Fruit fly (Drosophila melanogaster) Kc167 (cell line): ENCODE data around the gene CG13026.

Experiments
- Myc ChIP-seq: fragments of >200 bp; optimal IDR thresholded peaks from 2 replicates; lab custom pipeline; 2017; ENCODE audit warnings: missing external identifiers
- Sin3A ChIP-seq: fragments of >200 bp; optimal IDR thresholded peaks from 2 replicates; lab custom pipeline; 2018; ENCODE audit warnings: missing external identifiers
- h ChIP-seq: fragments of >200 bp; optimal IDR thresholded peaks from 3 replicates; lab custom pipeline; 2018; ENCODE audit warnings: missing external identifiers
- insv ChIP-seq: fragments of >200 bp; optimal IDR thresholded peaks from 3 replicates; lab custom pipeline; 2018; ENCODE audit warnings: missing external identifiers
- psq ChIP-seq: fragments of >200 bp; optimal IDR thresholded peaks from 2 replicates; lab custom pipeline; 2017; ENCODE audit warnings: missing external identifiers
- ttk ChIP-seq: sonication (Bioruptor generic); optimal IDR thresholded peaks from 2 replicates; lab custom pipeline; 2017; ENCODE audit warnings: missing external identifiers

Gene CG13026

DNA sequence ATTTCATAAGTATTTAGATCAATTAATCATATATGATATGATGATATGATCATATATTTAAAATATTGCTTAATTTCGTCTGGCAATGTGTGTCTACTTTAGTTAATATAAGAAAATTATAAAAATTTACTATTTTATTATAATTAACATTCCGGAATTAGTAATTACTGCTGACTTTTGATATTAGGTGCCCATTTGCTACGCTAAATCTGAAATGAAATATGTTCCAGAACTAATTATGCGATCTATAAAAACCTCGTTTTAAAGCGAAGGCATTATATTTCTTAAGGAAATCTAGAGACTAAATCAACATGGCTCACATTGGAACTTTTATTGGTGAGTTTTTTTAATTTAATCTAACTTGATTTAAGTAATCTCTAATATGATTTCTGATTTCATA lies 29.2 kb upstream of the CG13026 start, which contains the start of gene CG42852:
Gene CG42852, plus strand, starts transcription at position 301 of the 400 bp plus-strand sequence.
- no peak for TF ChIP-seq psq (lab: Kevin White, UChicago)
- no peak for TF ChIP-seq ttk
- TF ChIP-seq h (lab: Kevin White, UChicago): no peak
- TF ChIP-seq Myc (lab: Kevin White, UChicago): no peak
- no peak for TF ChIP-seq Sin3A (lab: Kevin White, UChicago)
- no peak for TF ChIP-seq insv

DNA sequence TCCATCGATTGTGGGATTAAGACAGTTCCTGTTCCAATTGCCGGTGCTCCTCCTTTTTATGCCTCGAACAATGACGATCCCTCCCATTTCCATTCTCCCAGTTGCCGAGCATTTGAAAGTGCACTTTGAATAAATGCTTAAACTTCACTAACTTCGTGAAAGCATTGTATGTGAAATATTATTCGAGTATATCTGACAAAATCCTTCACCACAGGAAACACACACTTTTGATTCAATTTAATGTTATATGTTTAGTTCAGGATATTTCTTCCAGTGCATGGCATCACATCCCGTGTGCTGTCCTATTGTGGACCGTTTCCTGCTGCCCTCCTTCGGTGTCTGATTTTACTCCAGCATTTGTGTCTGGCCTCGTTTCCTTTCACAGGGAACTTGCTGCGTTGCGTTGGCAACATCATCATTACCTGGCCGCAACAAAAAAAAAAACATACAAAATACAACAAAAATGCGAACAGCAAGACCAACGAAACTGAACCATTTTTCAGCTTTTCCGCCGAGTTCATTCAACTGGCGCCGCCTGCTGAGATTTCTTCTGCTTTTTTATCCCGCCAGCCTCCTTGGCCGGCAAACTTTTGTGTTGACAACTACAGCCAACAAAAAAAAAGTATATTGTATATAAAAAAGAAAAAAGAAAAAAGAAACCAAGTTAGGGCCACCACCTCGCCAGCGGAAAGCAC lies 26.6 kb upstream of the CG13026 start:
- TF ChIP-seq ttk (no peak), psq (lab: Kevin White, UChicago) (no peak), insv (no peak), h (lab: Kevin White, UChicago) (no peak), Sin3A (lab: Kevin White, UChicago) (no peak), Myc (lab: Kevin White, UChicago) (no peak)

DNA sequence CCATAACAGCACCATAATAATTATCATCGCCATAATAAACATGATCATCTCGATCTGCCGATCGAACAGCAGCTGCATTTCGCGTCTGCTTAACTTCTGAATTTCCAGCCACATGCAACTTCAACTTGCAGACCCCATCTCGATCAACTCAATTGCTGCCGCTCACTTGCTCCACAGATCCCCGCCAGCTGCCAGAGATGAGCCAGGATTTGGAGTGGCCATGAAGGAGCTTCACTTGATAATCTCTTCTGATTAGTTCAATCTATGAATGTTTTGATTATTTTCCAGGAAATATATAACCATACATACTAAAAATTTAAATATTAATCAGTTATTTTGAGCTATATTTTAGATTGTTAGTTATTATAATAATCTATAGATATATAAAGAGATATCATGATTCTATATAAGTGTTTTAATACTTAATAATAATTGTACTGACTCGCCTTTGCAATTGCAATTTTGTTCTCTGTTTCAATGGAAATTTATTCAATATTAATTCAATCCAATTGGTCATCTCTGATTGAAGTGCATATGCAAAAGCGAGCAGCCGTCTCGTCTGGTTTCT lies 25.6 kb upstream of the CG13026 start:
- TF ChIP-seq h (lab: Kevin White, UChicago) (no peak), ttk (no peak), psq (lab: Kevin White, UChicago) (no peak), Sin3A (lab: Kevin White, UChicago) (no peak), insv (no peak), Myc (lab: Kevin White, UChicago) (no peak)

DNA sequence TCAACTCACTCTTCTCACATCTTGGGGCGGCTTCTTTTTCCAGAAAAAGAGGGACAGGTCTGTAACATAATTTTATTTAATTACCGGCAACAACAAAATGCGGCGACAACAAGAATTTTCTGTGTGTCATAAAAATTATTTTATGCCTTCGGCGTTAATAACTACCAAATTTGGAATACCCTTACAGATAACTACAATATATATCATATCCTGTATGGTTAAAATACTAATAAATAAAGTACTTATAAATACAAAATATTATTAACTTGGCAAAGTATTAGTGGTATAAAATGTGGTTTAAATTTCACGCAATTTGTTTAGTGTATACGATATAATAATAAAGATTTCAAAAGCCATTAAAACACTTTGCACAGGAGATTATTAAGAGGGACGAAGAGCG lies 24.8 kb upstream of the CG13026 start:
- TF ChIP-seq Myc (lab: Kevin White, UChicago) (no peak), Sin3A (lab: Kevin White, UChicago) (no peak), h (lab: Kevin White, UChicago) (no peak), insv (no peak), ttk (no peak), psq (lab: Kevin White, UChicago) (no peak)

DNA sequence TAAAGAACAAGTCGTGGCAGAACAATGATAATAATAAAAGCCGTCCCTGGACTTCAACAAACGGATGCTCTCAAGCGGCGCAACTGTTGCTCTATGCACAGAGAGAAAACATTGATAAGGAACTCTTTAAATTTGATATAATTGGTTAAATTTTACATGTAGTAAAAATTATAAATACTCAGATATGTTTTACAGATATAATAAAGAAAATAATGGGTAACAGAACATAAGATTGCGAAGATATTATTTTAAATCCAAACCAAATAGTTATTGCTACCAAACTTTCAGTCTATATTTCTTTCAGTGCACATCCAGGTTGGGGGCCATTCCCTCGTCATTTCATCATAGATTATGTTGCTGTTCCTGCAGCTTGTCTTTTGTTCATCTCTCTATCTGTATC lies 23.8 kb upstream of the CG13026 start:
- no peak for TF ChIP-seq insv
- no peak for TF ChIP-seq Myc (lab: Kevin White, UChicago)
- no peak for TF ChIP-seq psq (lab: Kevin White, UChicago)
- no peak for TF ChIP-seq ttk
- TF ChIP-seq Sin3A (lab: Kevin White, UChicago): no peak
- no peak for TF ChIP-seq h (lab: Kevin White, UChicago)

DNA sequence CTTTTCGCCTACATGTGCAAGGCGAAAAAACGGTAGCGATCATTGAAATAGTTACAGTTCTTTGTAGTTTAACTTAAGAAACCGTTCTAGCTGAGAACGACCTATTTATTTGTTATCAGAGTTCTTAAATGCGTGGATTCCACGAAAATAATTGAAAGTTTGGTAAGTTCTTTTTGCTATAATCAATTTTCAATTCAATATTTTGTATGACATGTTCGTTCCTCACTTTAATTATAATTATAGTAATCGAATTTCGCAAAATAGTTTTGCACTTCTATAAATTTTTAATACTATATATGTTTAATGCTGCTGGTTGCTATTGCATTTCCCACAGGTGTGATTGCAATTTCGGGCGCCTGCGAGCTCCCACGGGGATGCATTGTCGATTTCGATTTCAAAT lies 22.4 kb upstream of the CG13026 start:
- TF ChIP-seq insv (no peak), h (lab: Kevin White, UChicago) (no peak), ttk (no peak), Sin3A (lab: Kevin White, UChicago) (no peak), psq (lab: Kevin White, UChicago) (no peak), Myc (lab: Kevin White, UChicago) (no peak)

DNA sequence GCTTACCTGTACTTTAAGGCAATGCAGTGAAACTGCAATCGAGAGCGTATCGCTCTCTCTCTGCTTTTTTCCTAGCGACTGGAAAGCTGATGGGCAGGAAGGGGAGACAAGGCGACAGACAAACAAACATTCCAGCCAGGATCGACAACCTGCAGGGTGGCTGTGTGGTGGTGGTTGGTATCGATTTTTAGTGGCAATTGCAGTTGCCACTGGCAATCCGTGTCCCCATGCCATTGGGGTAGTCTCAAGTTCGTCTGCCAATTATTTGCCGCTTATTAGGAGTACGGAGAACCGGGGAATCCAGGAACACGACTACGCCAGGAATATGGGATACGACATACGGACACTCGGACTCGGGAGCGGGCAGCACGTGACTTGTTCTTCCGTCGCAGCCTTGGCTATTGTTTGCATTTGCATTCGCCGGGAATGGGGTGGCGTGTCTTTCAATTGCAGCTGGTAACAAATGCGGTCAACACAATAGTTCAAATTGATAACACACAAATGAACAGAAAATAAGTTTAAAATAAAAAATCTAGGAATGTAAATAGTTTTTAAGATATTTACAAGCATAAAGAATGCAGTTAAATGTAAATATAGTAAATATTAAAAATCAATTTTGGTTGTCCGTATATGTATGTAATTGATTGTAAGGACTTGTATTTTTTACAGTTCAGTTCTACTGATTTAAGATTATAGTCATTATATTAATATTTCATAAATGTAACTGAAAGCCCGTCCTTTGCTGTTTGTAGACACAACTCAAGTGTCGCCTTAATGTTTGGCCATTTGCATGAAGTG lies 20.8 kb upstream of the CG13026 start:
- no peak for TF ChIP-seq ttk
- TF ChIP-seq psq (lab: Kevin White, UChicago): no peak
- no peak for TF ChIP-seq insv
- no peak for TF ChIP-seq h (lab: Kevin White, UChicago)
- TF ChIP-seq Sin3A (lab: Kevin White, UChicago): no peak
- no peak for TF ChIP-seq Myc (lab: Kevin White, UChicago)

DNA sequence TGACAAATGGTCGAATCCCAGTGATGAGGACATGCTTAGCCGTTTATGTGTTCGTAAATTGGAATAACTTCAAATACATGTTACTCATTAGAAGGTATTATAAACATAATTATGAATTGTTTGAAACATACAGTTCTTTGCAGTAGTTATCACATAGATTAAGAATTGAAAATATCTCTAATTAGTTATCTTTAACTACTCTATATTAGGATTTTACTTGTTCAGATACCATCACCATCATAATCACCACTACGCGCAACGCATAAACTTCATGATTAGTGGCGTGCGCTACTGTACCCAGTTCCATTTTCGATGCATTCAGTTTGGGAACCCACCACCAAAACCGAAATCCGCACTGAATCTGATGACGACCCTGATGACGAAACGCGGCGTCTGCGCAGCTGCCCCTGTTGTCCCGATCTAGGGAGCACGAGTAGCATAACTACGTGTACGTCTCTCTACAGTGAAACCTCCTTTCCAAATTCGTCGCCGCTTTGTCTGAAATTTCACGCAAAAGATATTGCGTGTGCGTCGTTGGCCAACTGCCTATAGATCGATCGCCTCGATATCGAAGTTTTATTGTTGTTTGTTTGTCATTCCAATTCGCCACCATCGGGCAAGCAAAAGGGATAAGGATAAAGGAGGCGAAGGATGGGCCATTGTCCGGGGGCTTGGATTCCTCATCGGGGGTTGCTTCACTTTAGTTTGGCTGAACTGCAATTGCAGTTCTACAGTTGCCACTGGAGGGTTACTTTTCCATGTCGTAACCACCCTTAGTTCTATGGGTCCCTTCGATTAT lies 18.1 kb upstream of the CG13026 start:
- TF ChIP-seq psq (lab: Kevin White, UChicago) (no peak), Myc (lab: Kevin White, UChicago) (no peak), insv (no peak), ttk (no peak), h (lab: Kevin White, UChicago) (no peak)

DNA sequence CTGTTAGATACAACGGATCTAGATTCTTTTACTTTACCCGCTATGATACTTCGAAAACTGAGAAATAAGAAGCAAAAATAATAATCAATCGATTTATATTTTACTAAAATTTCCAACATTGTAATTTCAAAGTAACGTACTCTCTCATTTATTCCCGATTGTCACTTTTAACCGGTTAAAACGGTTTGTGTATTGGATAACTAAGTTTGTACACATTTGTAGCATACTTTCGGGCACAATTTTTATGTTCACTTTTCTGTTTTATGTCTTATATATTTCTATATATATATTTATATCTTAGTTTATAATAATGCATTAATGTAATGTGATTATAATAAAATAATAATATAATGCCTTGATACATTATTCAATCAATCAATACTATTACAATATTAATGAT lies 15.7 kb upstream of the CG13026 start:
- TF ChIP-seq psq (lab: Kevin White, UChicago): no peak
- TF ChIP-seq insv: no peak
- TF ChIP-seq h (lab: Kevin White, UChicago): no peak
- no peak for TF ChIP-seq ttk
- TF ChIP-seq Myc (lab: Kevin White, UChicago): no peak
- no peak for TF ChIP-seq Sin3A (lab: Kevin White, UChicago)

DNA sequence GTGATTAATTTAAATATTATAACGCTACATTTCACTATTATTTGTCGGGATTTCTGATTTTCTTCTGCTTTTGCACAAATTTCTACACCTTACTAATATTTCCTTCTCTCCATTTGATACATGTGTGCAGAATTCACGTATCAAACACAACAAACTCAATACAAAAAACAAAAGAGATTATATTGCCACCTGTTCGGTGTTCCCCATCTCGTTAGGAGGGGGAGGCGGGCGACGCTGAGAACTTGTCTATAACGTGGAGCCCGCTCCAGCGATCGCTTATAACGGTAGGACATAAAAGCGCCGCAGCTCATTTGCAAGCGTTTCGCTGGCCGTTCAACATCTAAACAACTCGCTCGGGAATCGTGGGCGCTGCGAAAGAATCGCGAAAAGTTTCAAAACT lies 7.3 kb upstream of the CG13026 start, which contains the start of gene CG9701:
Gene CG9701, plus strand, starts transcription at position 301 of the 400 bp plus-strand sequence.
- no peak for TF ChIP-seq Myc (lab: Kevin White, UChicago)
- TF ChIP-seq h (lab: Kevin White, UChicago): no peak
- no peak for TF ChIP-seq insv
- no peak for TF ChIP-seq psq (lab: Kevin White, UChicago)
- TF ChIP-seq ttk: no peak
- no peak for TF ChIP-seq Sin3A (lab: Kevin White, UChicago)

DNA sequence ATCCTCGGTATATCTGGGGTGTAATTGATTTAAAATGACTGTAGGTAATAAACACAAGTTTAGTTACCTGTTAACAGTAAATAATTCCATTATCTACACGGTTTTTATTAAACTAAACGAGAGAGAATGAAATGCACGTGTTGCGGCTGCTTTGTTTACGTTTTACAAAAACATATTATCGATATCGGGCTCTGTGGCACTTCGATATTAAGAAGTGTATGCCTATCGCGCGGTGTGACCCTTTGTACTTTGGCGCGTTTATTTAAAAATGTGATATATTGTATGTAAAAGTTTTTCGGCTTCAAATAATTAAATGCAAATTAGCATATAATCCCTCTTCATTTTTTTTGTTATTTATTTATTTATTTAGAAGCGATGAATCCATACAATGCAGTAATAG lies 4.7 kb upstream of the CG13026 start, which contains the start of gene Dbp73D:
Gene Dbp73D, minus strand, starts transcription at position 174 of the 400 bp plus-strand sequence.
- TF ChIP-seq h (lab: Kevin White, UChicago) (no peak), Sin3A (lab: Kevin White, UChicago) (no peak), psq (lab: Kevin White, UChicago) (no peak), insv (no peak)
